Worm (Caenorhabditis elegans): ENCODE measurements around the gene daf-2.

DNA sequence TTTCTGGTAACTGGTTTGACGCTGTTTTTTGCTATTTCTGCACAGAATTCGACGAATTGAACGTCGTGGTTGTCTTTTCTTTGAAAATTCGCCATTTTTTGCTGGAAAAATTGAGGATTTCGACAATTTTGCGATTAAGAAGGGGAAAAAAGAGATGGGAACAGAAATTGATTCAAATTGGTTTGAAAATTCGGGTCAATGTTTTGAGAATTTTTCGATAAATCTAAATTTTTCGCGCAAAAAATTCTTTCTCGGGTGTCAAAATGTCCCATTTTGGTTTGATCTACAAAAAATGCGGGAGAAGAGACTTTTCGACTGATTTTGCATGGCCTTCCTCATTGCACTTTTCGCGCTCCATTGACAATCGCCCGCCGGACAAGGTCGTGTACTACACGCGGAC, 75.1 kb downstream of the daf-2 start, which contains the start of gene H05C05.2:
- TF ChIP-seq nhr-12 (tag; optimal IDR thresholded peaks at IDR 0.05) (no peak), ceh-8 (GFP tag; optimal IDR thresholded peaks at IDR 0.05) (no peak), nhr-20 (tag; optimal IDR thresholded peaks at IDR 0.05) (no peak), lin-35 (GFP tag; optimal IDR thresholded peaks at IDR 0.05) (no peak)

Measured in whole organism, L1 larva.